Worm (Caenorhabditis elegans) whole organism, late embryonic: Measurements from ENCODE around the gene F38B7.17.

Experiments used
- ceh-22 ChIP-seq: sonication (generic microtip); optimal IDR thresholded peaks from 2 replicates; lab custom pipeline; 2017; ENCODE audit warnings: missing biosample characterization, missing genetic modification characterization
- ceh-34 ChIP-seq: sonication (generic microtip); optimal IDR thresholded peaks from 2 replicates; lab custom pipeline; 2016; ENCODE audit warnings: mild to moderate bottlenecking, missing genetic modification characterization, missing compliant biosample characterization
- dve-1 ChIP-seq: sonication (generic microtip); optimal IDR thresholded peaks from 2 replicates; lab custom pipeline; 2017; ENCODE audit warnings: antibody characterized with exemption, mild to moderate bottlenecking, missing genetic modification characterization, missing compliant biosample characterization
- elt-2 ChIP-seq: sonication (generic microtip); optimal IDR thresholded peaks from 2 replicates; lab custom pipeline; 2016; ENCODE audit warnings: missing genetic modification reagents, missing genetic modification characterization, missing compliant biosample characterization
- lim-6 ChIP-seq: sonication (generic microtip); optimal IDR thresholded peaks from 2 replicates; lab custom pipeline; 2016; ENCODE audit warnings: missing genetic modification characterization, missing compliant biosample characterization
- pag-3 ChIP-seq: sonication (generic microtip); optimal IDR thresholded peaks from 2 replicates; lab custom pipeline; 2016; ENCODE audit warnings: missing compliant biosample characterization, missing genetic modification characterization, borderline replicate concordance
- pros-1 ChIP-seq: fragments of 150-350 bp; optimal IDR thresholded peaks from 2 replicates; lab custom pipeline; 2014; ENCODE audit warnings: missing biosample characterization, missing genetic modification reagents, missing genetic modification characterization
- rnt-1 ChIP-seq: sonication (generic microtip); optimal IDR thresholded peaks from 2 replicates; lab custom pipeline; 2016; ENCODE audit warnings: missing genetic modification characterization, missing compliant biosample characterization
- sdc-2 ChIP-seq: sonication (generic microtip); optimal IDR thresholded peaks from 2 replicates; lab custom pipeline; 2016; ENCODE audit warnings: missing genotype, missing genetic modification characterization, missing compliant biosample characterization
- sox-4 ChIP-seq: sonication (generic microtip); optimal IDR thresholded peaks from 2 replicates; lab custom pipeline; 2017; ENCODE audit warnings: mild to moderate bottlenecking, missing genetic modification characterization, inconsistent platforms, missing compliant biosample characterization

DNA sequence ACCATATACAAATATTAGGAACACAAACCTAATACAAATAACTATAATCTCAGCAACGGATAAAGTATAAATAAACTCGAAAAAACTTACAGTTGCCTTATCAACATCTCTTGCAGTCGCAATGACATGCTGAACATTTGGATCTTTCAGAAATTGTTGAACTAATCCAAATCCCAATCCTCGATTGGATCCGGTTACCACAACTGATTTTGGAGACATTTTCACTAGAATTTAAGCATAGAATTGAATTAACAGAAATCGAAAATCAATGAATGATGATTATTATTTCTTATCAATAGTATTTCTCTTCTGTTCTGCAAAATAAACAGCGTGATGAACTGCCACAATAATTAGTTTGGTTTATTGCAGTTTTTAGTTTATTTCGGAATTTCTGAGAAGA is 28.5 kb downstream of the F38B7.17 start, which contains the start of the genes C55A6.11 and C55A6.7:
- no peak for TF ChIP-seq sdc-2
- TF ChIP-seq sox-4 (tag; lab: Kevin White, UChicago), result no peak
- no peak for TF ChIP-seq ceh-22 (tag; lab: Kevin White, UChicago)
- no peak for TF ChIP-seq ceh-34 (tag; lab: Kevin White, UChicago)
- TF ChIP-seq pag-3, result no peak
- no peak for TF ChIP-seq pros-1 (tag; lab: Kevin White, UChicago)
- no peak for TF ChIP-seq lim-6 (tag; lab: Kevin White, UChicago)
- no peak for TF ChIP-seq dve-1 (tag; lab: Kevin White, UChicago)
- TF ChIP-seq rnt-1 (tag; lab: Kevin White, UChicago), result no peak
- TF ChIP-seq elt-2 (tag; lab: Kevin White, UChicago), result no peak
